Worm (Caenorhabditis elegans) whole organism, L3 larva: ENCODE data around the gene npp-24.

Source experiments
- ZK546.5 ChIP-seq: sonication (generic microtip); optimal IDR thresholded peaks from 2 replicates; lab custom pipeline; 2017; ENCODE audit warnings: missing biosample characterization, missing genetic modification characterization
- egl-27 ChIP-seq: sonication (generic microtip); optimal IDR thresholded peaks from 4 replicates; lab custom pipeline; 2017; ENCODE audit warnings: missing biosample characterization, missing genetic modification reagents, missing genetic modification characterization
- elt-1 ChIP-seq: fragments of 150-350 bp; optimal IDR thresholded peaks from 2 replicates; lab custom pipeline; 2014; ENCODE audit warnings: missing biosample characterization, missing genetic modification characterization
- fkh-2 ChIP-seq: fragments of 150-350 bp; optimal IDR thresholded peaks from 2 replicates; lab custom pipeline; 2014; ENCODE audit warnings: missing biosample characterization, missing genetic modification reagents, missing genetic modification characterization
- nhr-28 ChIP-seq: fragments of 150-350 bp; optimal IDR thresholded peaks from 2 replicates; lab custom pipeline; 2014; ENCODE audit warnings: missing biosample characterization, missing genetic modification characterization
- nhr-67 ChIP-seq: fragments of 150-350 bp; optimal IDR thresholded peaks from 2 replicates; lab custom pipeline; 2014; ENCODE audit warnings: missing biosample characterization, missing genetic modification characterization
- pqm-1 ChIP-seq: fragments of 150-350 bp; optimal IDR thresholded peaks from 2 replicates; lab custom pipeline; 2017; ENCODE audit warnings: missing biosample characterization, missing genetic modification characterization, inconsistent platforms
- sea-2 ChIP-seq: fragments of 150-350 bp; sonication (generic microtip); optimal IDR thresholded peaks from 4 replicates; lab custom pipeline; 2014; ENCODE audit warnings: missing biosample characterization, missing genetic modification reagents, missing genetic modification characterization
- skn-1 ChIP-seq: fragments of 150-350 bp; optimal IDR thresholded peaks from 2 replicates; lab custom pipeline; 2014; ENCODE audit warnings: missing biosample characterization, missing genetic modification characterization
- tbx-2 ChIP-seq: sonication (generic microtip); optimal IDR thresholded peaks from 2 replicates; lab custom pipeline; 2016; ENCODE audit warnings: mild to moderate bottlenecking, missing genetic modification characterization, missing compliant biosample characterization
- ztf-11 ChIP-seq: fragments of 150-350 bp; optimal IDR thresholded peaks from 2 replicates; lab custom pipeline; 2014; ENCODE audit warnings: missing biosample characterization, missing genetic modification characterization
- ztf-4 ChIP-seq: fragments of 150-350 bp; optimal IDR thresholded peaks from 2 replicates; lab custom pipeline; 2014; ENCODE audit warnings: missing biosample characterization, missing genetic modification characterization

ce11 chrII:5497541-5497940 is 8.1 kb upstream of the npp-24 start:
- no peak for TF ChIP-seq tbx-2 (tag; lab: Kevin White, UChicago)
- no peak for TF ChIP-seq ztf-11 (tag; lab: Kevin White, UChicago)
- TF ChIP-seq egl-27 (tag; lab: Kevin White, UChicago) = no peak
- no peak for TF ChIP-seq ztf-4 (tag; lab: Kevin White, UChicago)
- TF ChIP-seq elt-1 = no peak
- no peak for TF ChIP-seq pqm-1
- no peak for TF ChIP-seq skn-1 (tag; lab: Kevin White, UChicago)
- TF ChIP-seq nhr-67 (tag; lab: Kevin White, UChicago) = no peak
- TF ChIP-seq nhr-28 (tag; lab: Kevin White, UChicago) = no peak
- TF ChIP-seq ZK546.5 (tag; lab: Kevin White, UChicago) = no peak
- no peak for TF ChIP-seq fkh-2 (tag; lab: Kevin White, UChicago)
- TF ChIP-seq sea-2 (GFP tag; lab: Kevin White, UChicago) = no peak
